Fruit fly (Drosophila melanogaster) whole organism, pupa: ENCODE data around the gene GlyRS.

ENCODE experiments used
- CG10348 ChIP-seq: fragments of 200-800 bp; sonication (Bioruptor generic); IDR thresholded peaks from 2 replicates; pipeline ENCODE4 v1.3.6; 2022; ENCODE audit warnings: missing biosample characterization, missing genetic modification characterization
- CG12605 ChIP-seq: fragments of 200-800 bp; sonication (Bioruptor generic); IDR thresholded peaks from 2 replicates; pipeline ENCODE4 v1.3.6; 2022; ENCODE audit warnings: missing biosample characterization, missing genetic modification characterization
- CG13204 ChIP-seq: fragments of 200-800 bp; sonication (Bioruptor generic); optimal IDR thresholded peaks from 2 replicates; lab custom pipeline; 2018; ENCODE audit warnings: missing biosample characterization, mild to moderate bottlenecking, missing genetic modification characterization, moderate library complexity
- CG14655 ChIP-seq: fragments of 200-800 bp; sonication (Bioruptor generic); optimal IDR thresholded peaks from 3 replicates; lab custom pipeline; 2017; ENCODE audit warnings: mild to moderate bottlenecking, missing biosample characterization, missing genetic modification reagents, missing genetic modification characterization
- CG15710 ChIP-seq: fragments of 200-800 bp; sonication (Bioruptor generic); optimal IDR thresholded peaks from 2 replicates; lab custom pipeline; 2018; ENCODE audit warnings: missing biosample characterization, mild to moderate bottlenecking, missing genetic modification characterization, moderate library complexity
- CG17806 ChIP-seq: fragments of 200-800 bp; sonication (Bioruptor generic); optimal IDR thresholded peaks from 2 replicates; lab custom pipeline; 2018; ENCODE audit warnings: missing biosample characterization, mild to moderate bottlenecking, missing genetic modification characterization, moderate library complexity
- CG32121 ChIP-seq: fragments of 200-800 bp; sonication (Bioruptor generic); IDR thresholded peaks from 2 replicates; pipeline ENCODE4 v1.3.6; 2022; ENCODE audit warnings: missing biosample characterization, missing genetic modification characterization
- CG34367 ChIP-seq: fragments of 200-800 bp; sonication (Bioruptor generic); optimal IDR thresholded peaks from 2 replicates; lab custom pipeline; 2018; ENCODE audit warnings: missing biosample characterization, mild to moderate bottlenecking, missing genetic modification characterization
- CG4496 ChIP-seq: fragments of 200-800 bp; sonication (Bioruptor generic); IDR thresholded peaks from 3 replicates; pipeline ENCODE4 v1.3.6; 2022; ENCODE audit warnings: missing biosample characterization, missing genetic modification characterization
- CG8159 ChIP-seq: fragments of 200-800 bp; sonication (Bioruptor generic); optimal IDR thresholded peaks from 3 replicates; lab custom pipeline; 2018; ENCODE audit warnings: missing biosample characterization, mild to moderate bottlenecking, missing genetic modification characterization, moderate library complexity
- CG8301 ChIP-seq: fragments of 200-800 bp; sonication (Bioruptor generic); optimal IDR thresholded peaks from 2 replicates; lab custom pipeline; 2018; ENCODE audit warnings: missing biosample characterization, mild to moderate bottlenecking, missing genetic modification characterization
- CG9948 ChIP-seq: fragments of 200-800 bp; sonication (Bioruptor generic); optimal IDR thresholded peaks from 2 replicates; lab custom pipeline; 2018; ENCODE audit warnings: missing biosample characterization, mild to moderate bottlenecking, missing genetic modification characterization, moderate library complexity
- D1 ChIP-seq: fragments of 200-800 bp; sonication (Bioruptor generic); optimal IDR thresholded peaks from 2 replicates; lab custom pipeline; 2018; ENCODE audit warnings: missing biosample characterization, mild to moderate bottlenecking, missing genetic modification characterization, moderate library complexity
- EcR ChIP-seq: fragments of 200-800 bp; sonication (Bioruptor generic); optimal IDR thresholded peaks from 3 replicates; lab custom pipeline; 2019; ENCODE audit warnings: missing biosample characterization, missing genetic modification characterization, mild to moderate bottlenecking, moderate library complexity, missing genetic modification reagents
- Ets98B ChIP-seq: fragments of 200-800 bp; sonication (Bioruptor generic); IDR thresholded peaks from 2 replicates; pipeline ENCODE4 v1.3.6; 2022; ENCODE audit warnings: missing biosample characterization, missing genetic modification characterization
- Pif1A ChIP-seq: fragments of 200-800 bp; sonication (Bioruptor generic); optimal IDR thresholded peaks from 3 replicates; lab custom pipeline; 2016; ENCODE audit warnings: missing biosample characterization, missing genetic modification characterization
- Pif1B ChIP-seq: fragments of 200-800 bp; sonication (Bioruptor generic); optimal IDR thresholded peaks from 3 replicates; lab custom pipeline; 2016; ENCODE audit warnings: missing biosample characterization, missing genetic modification characterization
- Snoo ChIP-seq: fragments of 200-800 bp; sonication (Bioruptor generic); optimal IDR thresholded peaks from 3 replicates; lab custom pipeline; 2017; ENCODE audit warnings: missing biosample characterization, mild to moderate bottlenecking, missing genetic modification characterization, inconsistent platforms
- fd96Ca ChIP-seq: fragments of 200-800 bp; sonication (Bioruptor generic); IDR thresholded peaks from 3 replicates; pipeline ENCODE4 v1.3.6; 2022; ENCODE audit warnings: missing biosample characterization, missing genetic modification characterization
- gl ChIP-seq: fragments of 200-800 bp; sonication (Bioruptor generic); optimal IDR thresholded peaks from 2 replicates; lab custom pipeline; 2018; ENCODE audit warnings: missing biosample characterization, mild to moderate bottlenecking, missing genetic modification characterization
- rn ChIP-seq: fragments of 200-800 bp; sonication (Bioruptor generic); IDR thresholded peaks from 2 replicates; pipeline ENCODE4 v1.3.6; 2022; ENCODE audit warnings: missing biosample characterization, missing genetic modification characterization

GlyRS gene

dm6 chr3L:15098659-15099512, 3.9 kb downstream of the GlyRS start:
- TF ChIP-seq EcR (GFP tag; lab: Kevin White, UChicago) (no peak), CG12605 (peak; percentile 96), CG32121 (GFP tag; lab: Robert Waterston, UW) (peak; percentile 92), rn (GFP tag; lab: Robert Waterston, UW) (peak; percentile 75), D1 (tag; lab: Kevin White, UChicago) (peak; percentile 87), CG9948 (peak; percentile 92), fd96Ca (GFP tag; lab: Robert Waterston, UW) (no peak), CG4496 (GFP tag; lab: Robert Waterston, UW) (peak; percentile 83), CG8159 (peak; percentile 95), Pif1A (GFP tag; lab: Kevin White, UChicago) (peak; percentile 71), Pif1B (GFP tag; lab: Kevin White, UChicago) (peak; percentile 65), Ets98B (GFP tag; lab: Robert Waterston, UW) (peak; percentile 54), CG15710 (peak; percentile 74), CG10348 (no peak), Snoo (peak; percentile 49), CG14655 (GFP tag; lab: Kevin White, UChicago) (peak; percentile 91), CG8301 (peak; percentile 85), CG34367 (peak; percentile 58), CG13204 (GFP tag; lab: Kevin White, UChicago) (no peak), CG17806 (peak; percentile 82), gl (tag; lab: Kevin White, UChicago) (peak; percentile 65)

dm6 chr3L:15099541-15099940, 4.6 kb downstream of the GlyRS start:
- TF ChIP-seq EcR (GFP tag; lab: Kevin White, UChicago) (peak; percentile 26), CG12605 (no peak), CG13204 (GFP tag; lab: Kevin White, UChicago) (peak; percentile 63)

- no peak for TF ChIP-seq Pif1A (GFP tag; lab: Kevin White, UChicago)
- no peak for TF ChIP-seq CG12605
- TF ChIP-seq CG10348: no peak
- TF ChIP-seq CG13204 (GFP tag; lab: Kevin White, UChicago): no peak
- no peak for TF ChIP-seq CG4496 (GFP tag; lab: Robert Waterston, UW)
- no peak for TF ChIP-seq D1 (tag; lab: Kevin White, UChicago)
- TF ChIP-seq CG8301: no peak
- no peak for TF ChIP-seq Snoo
- TF ChIP-seq gl (tag; lab: Kevin White, UChicago): no peak
- TF ChIP-seq Ets98B (GFP tag; lab: Robert Waterston, UW): no peak
- no peak for TF ChIP-seq CG9948
- TF ChIP-seq CG32121 (GFP tag; lab: Robert Waterston, UW): no peak
- TF ChIP-seq rn (GFP tag; lab: Robert Waterston, UW): no peak
Observed at dm6 chr3L:15100983-15101382, 6.0 kb downstream of the GlyRS start.

- TF ChIP-seq CG8159: peak; percentile 52
- no peak for TF ChIP-seq rn (GFP tag; lab: Robert Waterston, UW)
- peak; percentile 99 for TF ChIP-seq CG13204 (GFP tag; lab: Kevin White, UChicago)
- peak; percentile 47; the same call in 1 of the 2 replicates for TF ChIP-seq Ets98B (GFP tag; lab: Robert Waterston, UW)
- no peak for TF ChIP-seq Pif1B (GFP tag; lab: Kevin White, UChicago)
- TF ChIP-seq CG4496 (GFP tag; lab: Robert Waterston, UW): peak; percentile 71; the same call in 2 of the 3 replicates
- peak; percentile 60 for TF ChIP-seq CG32121 (GFP tag; lab: Robert Waterston, UW)
- peak; percentile 25 for TF ChIP-seq CG17806
- TF ChIP-seq fd96Ca (GFP tag; lab: Robert Waterston, UW): peak; percentile 25; the same call in 1 of the 3 replicates
- TF ChIP-seq EcR (GFP tag; lab: Kevin White, UChicago): peak; percentile 83
- peak; percentile 5 for TF ChIP-seq CG34367
- peak; percentile 22 for TF ChIP-seq Snoo
- TF ChIP-seq gl (tag; lab: Kevin White, UChicago): peak; percentile 8
- peak; percentile 2 for TF ChIP-seq CG14655 (GFP tag; lab: Kevin White, UChicago)
- TF ChIP-seq CG8301: peak; percentile 18
- TF ChIP-seq Pif1A (GFP tag; lab: Kevin White, UChicago): no peak
- peak; percentile 12 for TF ChIP-seq D1 (tag; lab: Kevin White, UChicago)
- TF ChIP-seq CG12605: no peak; the same call in 1 of the 2 replicates
- 0 out of 2 replicates have a peak, but pooled peaks have one; percentile 7 for TF ChIP-seq CG10348
- peak; percentile 37 for TF ChIP-seq CG15710
- TF ChIP-seq CG9948: peak; percentile 7
Observed at dm6 chr3L:15101639-15102413, 6.9 kb downstream of the GlyRS start.

dm6 chr3L:15102669-15103309, 7.8 kb downstream of the GlyRS start:
- peak; percentile 54; the same call in 1 of the 3 replicates for TF ChIP-seq CG4496 (GFP tag; lab: Robert Waterston, UW)
- TF ChIP-seq CG15710: peak; percentile 49
- peak; percentile 31 for TF ChIP-seq Ets98B (GFP tag; lab: Robert Waterston, UW)
- no peak for TF ChIP-seq Snoo
- peak; percentile 49 for TF ChIP-seq EcR (GFP tag; lab: Kevin White, UChicago)
- peak; percentile 25 for TF ChIP-seq CG9948
- TF ChIP-seq CG34367: peak; percentile 38
- peak; percentile 96 for TF ChIP-seq CG13204 (GFP tag; lab: Kevin White, UChicago)
- no peak for TF ChIP-seq CG12605
- TF ChIP-seq CG14655 (GFP tag; lab: Kevin White, UChicago): peak; percentile 49
- TF ChIP-seq CG17806: peak; percentile 31
- peak; percentile 13 for TF ChIP-seq CG8301
- no peak for TF ChIP-seq D1 (tag; lab: Kevin White, UChicago)
- TF ChIP-seq gl (tag; lab: Kevin White, UChicago): no peak
- no peak for TF ChIP-seq CG10348
- TF ChIP-seq CG8159: peak; percentile 49
- 0 out of 3 replicates have a peak, but pooled peaks have one; percentile 12 for TF ChIP-seq fd96Ca (GFP tag; lab: Robert Waterston, UW)
- peak; percentile 5 for TF ChIP-seq Pif1A (GFP tag; lab: Kevin White, UChicago)
- TF ChIP-seq Pif1B (GFP tag; lab: Kevin White, UChicago): no peak
- TF ChIP-seq CG32121 (GFP tag; lab: Robert Waterston, UW): no peak
- TF ChIP-seq rn (GFP tag; lab: Robert Waterston, UW): no peak
